Worm (Caenorhabditis elegans): ENCODE data around the gene ttr-40.

Gene ttr-40

ce11 chrV:9355371-9355770 is at the start of gene ttr-40:
Gene ttr-40 (minus strand): TSS chrV:9355471.
- TF ChIP-seq unc-42 (tag; optimal IDR thresholded peaks at IDR 0.05) (no peak), ceh-31 (tag; optimal IDR thresholded peaks at IDR 0.05) (no peak), T23F11.4 (GFP tag; optimal IDR thresholded peaks at IDR 0.05) (no peak), elt-4 (tag; optimal IDR thresholded peaks at IDR 0.05) (no peak), dmd-4 (tag; optimal IDR thresholded peaks at IDR 0.05; ENCODE audit: borderline replicate concordance) (no peak), ref-2 (tag; optimal IDR thresholded peaks at IDR 0.05) (no peak), ceh-9 (tag; optimal IDR thresholded peaks at IDR 0.05) (no peak), fkh-6 (tag; optimal IDR thresholded peaks at IDR 0.05) (no peak), ceh-22 (tag; optimal IDR thresholded peaks at IDR 0.05) (no peak), F13H6.1 (tag; optimal IDR thresholded peaks at IDR 0.05) (no peak), ets-4 (tag; optimal IDR thresholded peaks at IDR 0.05) (no peak), hlh-13 (GFP tag; optimal IDR thresholded peaks at IDR 0.05) (no peak), ceh-48 (tag; optimal IDR thresholded peaks at IDR 0.05) (no peak), unc-3 (GFP tag; conservative IDR thresholded peaks at IDR 0.05) (no peak), unc-3 (tag; optimal IDR thresholded peaks at IDR 0.05) (no peak), pha-4 (tag; optimal IDR thresholded peaks at IDR 0.05) (no peak), nfya-1 (tag; optimal IDR thresholded peaks at IDR 0.05) (no peak), unc-55 (GFP tag; optimal IDR thresholded peaks at IDR 0.05) (no peak), nhr-11 (tag; optimal IDR thresholded peaks at IDR 0.05) (no peak)

ce11 chrV:9399886-9400373 is 44.7 kb upstream of the ttr-40 start, which contains the start of gene trpp-4:
Gene trpp-4 (plus strand): TSS chrV:9400327.
- no peak for TF ChIP-seq Y22D7AL.16 (tag; optimal IDR thresholded peaks at IDR 0.05)
- TF ChIP-seq unc-42 (tag; optimal IDR thresholded peaks at IDR 0.05): peak; percentile 54

- no peak for TF ChIP-seq syd-9 (tag; optimal IDR thresholded peaks at IDR 0.05)
- TF ChIP-seq ceh-31 (tag; optimal IDR thresholded peaks at IDR 0.05): peak; percentile 77
Measured at ce11 chrV:9394938-9395639, 39.8 kb upstream of the ttr-40 start.

ce11 chrV:9391959-9392358 is 36.7 kb upstream of the ttr-40 start:
- TF ChIP-seq odd-2 (tag; optimal IDR thresholded peaks at IDR 0.05) (no peak), ceh-6 (GFP tag; optimal IDR thresholded peaks at IDR 0.05) (no peak), K02D7.2 (tag; optimal IDR thresholded peaks at IDR 0.05) (no peak), F13H6.1 (tag; optimal IDR thresholded peaks at IDR 0.05) (no peak), ceh-24 (tag; optimal IDR thresholded peaks at IDR 0.05) (no peak), ahr-1 (tag; optimal IDR thresholded peaks at IDR 0.05) (no peak), ceh-19 (GFP tag; optimal IDR thresholded peaks at IDR 0.05) (no peak), ceh-18 (tag; optimal IDR thresholded peaks at IDR 0.05) (no peak), madf-2 (tag; optimal IDR thresholded peaks at IDR 0.05) (no peak), C38D4.7 (GFP tag; optimal IDR thresholded peaks at IDR 0.05) (no peak), C08G9.2 (tag; optimal IDR thresholded peaks at IDR 0.05) (no peak), unc-42 (tag; optimal IDR thresholded peaks at IDR 0.05) (no peak), ceh-48 (tag; optimal IDR thresholded peaks at IDR 0.05) (no peak), ceh-2 (tag; optimal IDR thresholded peaks at IDR 0.05) (no peak), sox-2 (GFP tag; IDR thresholded peaks at IDR 0.05) (no peak), unc-3 (GFP tag; conservative IDR thresholded peaks at IDR 0.05) (no peak), unc-3 (tag; optimal IDR thresholded peaks at IDR 0.05) (no peak), ceh-34 (tag; optimal IDR thresholded peaks at IDR 0.05) (no peak)

- TF ChIP-seq ttx-3 (tag; optimal IDR thresholded peaks at IDR 0.05) (no peak), pax-1 (tag; optimal IDR thresholded peaks at IDR 0.05) (no peak), nhr-232 (tag; optimal IDR thresholded peaks at IDR 0.05) (no peak), nfya-1 (tag; optimal IDR thresholded peaks at IDR 0.05) (no peak), C08G9.2 (tag; optimal IDR thresholded peaks at IDR 0.05) (no peak), ceh-19 (GFP tag; optimal IDR thresholded peaks at IDR 0.05) (no peak), ceh-30 (tag; optimal IDR thresholded peaks at IDR 0.05) (no peak), ref-2 (tag; optimal IDR thresholded peaks at IDR 0.05) (no peak), npax-4 (tag; optimal IDR thresholded peaks at IDR 0.05) (no peak)
Measured at ce11 chrV:9386143-9386542, 30.9 kb upstream of the ttr-40 start, which contains the start of gene hum-2. Gene hum-2 (plus strand): TSS chrV:9386175.
